Worm (Caenorhabditis elegans) whole organism, L2 larva: ENCODE results near the gene D1005.2.

Experiments used
- ZK546.5 ChIP-seq: sonication (generic microtip); optimal IDR thresholded peaks from 2 replicates; lab custom pipeline; 2017; ENCODE audit warnings: missing biosample characterization, missing genetic modification characterization
- ceh-82 ChIP-seq: fragments of 150-350 bp; optimal IDR thresholded peaks from 2 replicates; lab custom pipeline; 2014; ENCODE audit warnings: missing biosample characterization, missing genetic modification characterization
- elt-1 ChIP-seq: fragments of 150-350 bp; optimal IDR thresholded peaks from 2 replicates; lab custom pipeline; 2014; ENCODE audit warnings: missing biosample characterization, missing genetic modification characterization
- elt-3 ChIP-seq: sonication (generic microtip); optimal IDR thresholded peaks from 2 replicates; lab custom pipeline; 2017; ENCODE audit warnings: missing biosample characterization, missing genetic modification characterization
- fos-1 ChIP-seq: fragments of 150-350 bp; optimal IDR thresholded peaks from 2 replicates; lab custom pipeline; 2014; ENCODE audit warnings: missing biosample characterization, missing genetic modification characterization
- lin-13 ChIP-seq: fragments of 150-350 bp; optimal IDR thresholded peaks from 2 replicates; lab custom pipeline; 2014; ENCODE audit warnings: missing biosample characterization, missing genetic modification reagents, missing genetic modification characterization
- lin-39 ChIP-seq: fragments of 150-350 bp; optimal IDR thresholded peaks from 2 replicates; lab custom pipeline; 2014; ENCODE audit warnings: missing biosample characterization, missing genetic modification reagents, missing genetic modification characterization
- nhr-237 ChIP-seq: fragments of 150-350 bp; optimal IDR thresholded peaks from 2 replicates; lab custom pipeline; 2014; ENCODE audit warnings: missing biosample characterization, missing genetic modification characterization
- zag-1 ChIP-seq: fragments of 150-350 bp; optimal IDR thresholded peaks from 2 replicates; lab custom pipeline; 2014; ENCODE audit warnings: missing biosample characterization, missing genetic modification characterization

- no peak for TF ChIP-seq ceh-82
- no peak for TF ChIP-seq lin-39
- TF ChIP-seq zag-1 (tag; lab: Kevin White, UChicago) = no peak
- TF ChIP-seq ZK546.5 (tag; lab: Kevin White, UChicago) = no peak
- TF ChIP-seq fos-1 (tag; lab: Kevin White, UChicago) = no peak
- TF ChIP-seq elt-1 = no peak
- no peak for TF ChIP-seq nhr-237 (tag; lab: Kevin White, UChicago)
- no peak for TF ChIP-seq elt-3 (tag; lab: Kevin White, UChicago)
- no peak for TF ChIP-seq lin-13 (GFP tag; lab: Kevin White, UChicago)
These were observed 17.2 kb downstream of the D1005.2 start for ce11 chrX:1476005-1476404.
